Fruit fly (Drosophila melanogaster) whole organism, prepupa: ENCODE results near the gene Rev1.

ENCODE experiments used
- Blimp-1 ChIP-seq: fragments of 200-800 bp; sonication (Bioruptor generic); optimal IDR thresholded peaks from 3 replicates; lab custom pipeline; 2017; ENCODE audit warnings: missing biosample characterization, missing genetic modification characterization, mild to moderate bottlenecking, moderate library complexity, missing genetic modification reagents
- CG10669 ChIP-seq: fragments of 200-800 bp; sonication (Bioruptor generic); optimal IDR thresholded peaks from 3 replicates; lab custom pipeline; 2018; ENCODE audit warnings: missing biosample characterization, mild to moderate bottlenecking, missing genetic modification characterization, moderate library complexity
- CG11762 ChIP-seq: fragments of 200-800 bp; sonication (Bioruptor generic); optimal IDR thresholded peaks from 3 replicates; lab custom pipeline; 2016; ENCODE audit warnings: missing biosample characterization, missing genetic modification characterization; ENCODE audit not compliant: insufficient read depth
- CG15336 ChIP-seq: fragments of 200-800 bp; sonication (Bioruptor generic); IDR thresholded peaks from 2 replicates; pipeline ENCODE4 v1.3.6; 2022; ENCODE audit warnings: missing biosample characterization, missing genetic modification characterization
- CG1621 ChIP-seq: fragments of 200-800 bp; sonication (Bioruptor generic); optimal IDR thresholded peaks from 3 replicates; lab custom pipeline; 2018; ENCODE audit warnings: missing biosample characterization, mild to moderate bottlenecking, missing genetic modification characterization
- CG16779 ChIP-seq: fragments of 200-800 bp; sonication (Bioruptor generic); optimal IDR thresholded peaks from 3 replicates; lab custom pipeline; 2017; ENCODE audit warnings: missing biosample characterization, mild to moderate bottlenecking, missing genetic modification characterization
- CG3032 ChIP-seq: fragments of 200-800 bp; optimal IDR thresholded peaks from 2 replicates; lab custom pipeline; 2019; ENCODE audit warnings: missing biosample characterization, mild to moderate bottlenecking, missing genetic modification characterization, moderate library complexity
- CG31627 ChIP-seq: fragments of 200-800 bp; sonication (Bioruptor generic); optimal IDR thresholded peaks from 3 replicates; lab custom pipeline; 2016; ENCODE audit warnings: missing biosample characterization, missing genetic modification characterization
- CG32006 ChIP-seq: fragments of 200-800 bp; sonication (Bioruptor generic); optimal IDR thresholded peaks from 3 replicates; lab custom pipeline; 2017; ENCODE audit warnings: missing biosample characterization, mild to moderate bottlenecking, missing genetic modification characterization
- CG34406 ChIP-seq: fragments of 200-800 bp; sonication (Bioruptor generic); optimal IDR thresholded peaks from 3 replicates; lab custom pipeline; 2016; ENCODE audit warnings: missing biosample characterization, missing genetic modification characterization
- CG3919 ChIP-seq: fragments of 200-800 bp; sonication (Bioruptor generic); optimal IDR thresholded peaks from 3 replicates; lab custom pipeline; 2016; ENCODE audit warnings: missing biosample characterization, missing genetic modification characterization
- CG6163 ChIP-seq: fragments of 200-800 bp; sonication (Bioruptor generic); IDR thresholded peaks from 3 replicates; pipeline ENCODE4 v1.3.6; 2022; ENCODE audit warnings: missing biosample characterization, missing genetic modification characterization
- CG6276 ChIP-seq: fragments of 200-800 bp; sonication (Bioruptor generic); optimal IDR thresholded peaks from 2 replicates; lab custom pipeline; 2017; ENCODE audit warnings: missing biosample characterization, mild to moderate bottlenecking, missing genetic modification characterization
- CG6808 ChIP-seq: fragments of 200-800 bp; sonication (Bioruptor generic); optimal IDR thresholded peaks from 3 replicates; lab custom pipeline; 2017; ENCODE audit warnings: missing biosample characterization, missing genetic modification characterization, mild to moderate bottlenecking, moderate library complexity, missing genetic modification reagents
- CG7368 ChIP-seq: fragments of 200-800 bp; sonication (Bioruptor generic); optimal IDR thresholded peaks from 3 replicates; lab custom pipeline; 2016; ENCODE audit warnings: missing biosample characterization, missing genetic modification characterization
- CG8632 ChIP-seq: fragments of 200-800 bp; sonication (Bioruptor generic); optimal IDR thresholded peaks from 3 replicates; lab custom pipeline; 2016; ENCODE audit warnings: missing biosample characterization, missing genetic modification characterization
- Eip78C ChIP-seq: fragments of 200-800 bp; sonication (Bioruptor generic); peaks from one replicate; lab custom pipeline; 2016; ENCODE audit warnings: missing biosample characterization, missing genetic modification characterization
- Ets21C ChIP-seq: fragments of 200-800 bp; sonication (Bioruptor generic); optimal IDR thresholded peaks from 3 replicates; lab custom pipeline; 2016; ENCODE audit warnings: missing biosample characterization, missing genetic modification characterization
- Ets96B ChIP-seq: fragments of 200-800 bp; optimal IDR thresholded peaks from 2 replicates; lab custom pipeline; 2019; ENCODE audit warnings: missing biosample characterization, mild to moderate bottlenecking, missing genetic modification characterization, moderate library complexity
- Hr39 ChIP-seq: fragments of 200-800 bp; sonication (Bioruptor generic); optimal IDR thresholded peaks from 2 replicates; lab custom pipeline; 2016; ENCODE audit warnings: missing biosample characterization, missing genetic modification characterization
- Hr4 ChIP-seq: fragments of 200-800 bp; sonication (Bioruptor generic); optimal IDR thresholded peaks from 3 replicates; lab custom pipeline; 2016; ENCODE audit warnings: missing biosample characterization, missing genetic modification characterization
- Lpt ChIP-seq: fragments of 200-800 bp; sonication (Bioruptor generic); optimal IDR thresholded peaks from 3 replicates; lab custom pipeline; 2016; ENCODE audit warnings: missing biosample characterization, missing genetic modification characterization
- Met ChIP-seq: fragments of 200-800 bp; sonication (Bioruptor generic); optimal IDR thresholded peaks from 3 replicates; lab custom pipeline; 2016; ENCODE audit warnings: missing biosample characterization, missing genetic modification characterization
- Sox102F ChIP-seq: fragments of 200-800 bp; sonication (Bioruptor generic); optimal IDR thresholded peaks from 2 replicates; lab custom pipeline; 2016; ENCODE audit warnings: missing biosample characterization, mild to moderate bottlenecking, missing genetic modification characterization
- Sox14 ChIP-seq: fragments of 200-800 bp; sonication (Bioruptor generic); optimal IDR thresholded peaks from 3 replicates; lab custom pipeline; 2016; ENCODE audit warnings: missing biosample characterization, missing genetic modification characterization
- Sox15 ChIP-seq: fragments of 200-800 bp; sonication (Bioruptor generic); optimal IDR thresholded peaks from 3 replicates; lab custom pipeline; 2016; ENCODE audit warnings: missing biosample characterization, missing genetic modification characterization
- achi ChIP-seq: fragments of 200-800 bp; sonication (Bioruptor generic); optimal IDR thresholded peaks from 3 replicates; lab custom pipeline; 2016; ENCODE audit warnings: missing biosample characterization, missing genetic modification characterization
- acj6 ChIP-seq: fragments of 200-800 bp; sonication (Bioruptor generic); optimal IDR thresholded peaks from 3 replicates; lab custom pipeline; 2016; ENCODE audit warnings: missing biosample characterization, missing genetic modification characterization
- dac ChIP-seq: fragments of 200-800 bp; sonication (Bioruptor generic); optimal IDR thresholded peaks from 2 replicates; lab custom pipeline; 2017; ENCODE audit warnings: missing biosample characterization, mild to moderate bottlenecking, missing genetic modification characterization
- dsx ChIP-seq: fragments of 200-800 bp; optimal IDR thresholded peaks from 3 replicates; lab custom pipeline; 2019; ENCODE audit warnings: missing biosample characterization, mild to moderate bottlenecking, missing genetic modification characterization, moderate library complexity; ENCODE audit not compliant: poor library complexity, severe bottlenecking
- esn ChIP-seq: fragments of 200-800 bp; sonication (Bioruptor generic); optimal IDR thresholded peaks from 2 replicates; lab custom pipeline; 2016; ENCODE audit warnings: missing biosample characterization, mild to moderate bottlenecking, missing genetic modification characterization, moderate library complexity
- fkh ChIP-seq: fragments of 200-800 bp; sonication (Bioruptor generic); optimal IDR thresholded peaks from 3 replicates; lab custom pipeline; 2017; ENCODE audit warnings: missing biosample characterization, mild to moderate bottlenecking, missing genetic modification characterization, moderate library complexity
- lz ChIP-seq: fragments of 200-800 bp; sonication (Bioruptor generic); optimal IDR thresholded peaks from 3 replicates; lab custom pipeline; 2016; ENCODE audit warnings: missing biosample characterization, missing genetic modification characterization
- net ChIP-seq: fragments of 200-800 bp; sonication (Bioruptor generic); optimal IDR thresholded peaks from 3 replicates; lab custom pipeline; 2016; ENCODE audit warnings: missing biosample characterization, missing genetic modification characterization
- salr ChIP-seq, 2 experiments: fragments of 200-800 bp; sonication (Bioruptor generic); optimal IDR thresholded peaks; 3 replicates each; lab custom pipeline; 2016 to 2018; ENCODE audit warnings: missing biosample characterization in 2 of 2, missing genetic modification characterization in 2 of 2, mild to moderate bottlenecking in 1 of 2
- spab ChIP-seq: fragments of 200-800 bp; sonication (Bioruptor generic); optimal IDR thresholded peaks from 2 replicates; lab custom pipeline; 2017; ENCODE audit warnings: missing biosample characterization, mild to moderate bottlenecking, missing genetic modification characterization, missing genetic modification reagents
- ss ChIP-seq, 2 experiments: fragments of 200-800 bp; sonication (Bioruptor generic); optimal IDR thresholded peaks; 2 replicates in 1 of 2; 3 replicates in 1 of 2; lab custom pipeline; 2017 to 2018; ENCODE audit warnings: mild to moderate bottlenecking in 2 of 2, missing biosample characterization in 2 of 2, missing genetic modification characterization in 2 of 2, moderate library complexity in 1 of 2
- svp ChIP-seq: fragments of 200-800 bp; sonication (Bioruptor generic); peaks from one replicate; lab custom pipeline; 2016; ENCODE audit warnings: missing biosample characterization, missing genetic modification characterization

Rev1 gene

dm6 chr3L:685441-685804, 31.3 kb downstream of the Rev1 start, which contains the start of gene ebd1:
Gene ebd1 (minus strand): TSS chr3L:685549.
- no peak for TF ChIP-seq dac (GFP tag; lab: Kevin White, UChicago)
- TF ChIP-seq CG8632 (GFP tag; lab: Kevin White, UChicago), result no peak
- peak; percentile 3 for TF ChIP-seq CG16779 (tag; lab: Kevin White, UChicago)
- peak; percentile 84 for TF ChIP-seq svp (GFP tag; lab: Kevin White, UChicago)
- no peak for TF ChIP-seq Lpt (GFP tag; lab: Kevin White, UChicago)
- TF ChIP-seq salr (GFP tag; optimal IDR thresholded peaks at IDR 0.05; lab: Kevin White, UChicago), result no peak
- peak; percentile 36 for TF ChIP-seq Eip78C
- peak; percentile 16 for TF ChIP-seq CG1621
- peak; percentile 16 for TF ChIP-seq CG3919 (GFP tag; lab: Kevin White, UChicago)
- no peak for TF ChIP-seq CG6276

dm6 chr3L:687858-688257, 33.7 kb downstream of the Rev1 start, which contains the start of gene hiro:
Gene hiro (minus strand): TSS chr3L:687958.
- no peak for TF ChIP-seq Sox102F (GFP tag; lab: Kevin White, UChicago)
- no peak for TF ChIP-seq Hr4 (GFP tag; lab: Kevin White, UChicago)
- no peak for TF ChIP-seq CG11762 (GFP tag; lab: Kevin White, UChicago)
- no peak for TF ChIP-seq CG31627 (GFP tag; lab: Kevin White, UChicago)
- TF ChIP-seq ss (GFP tag; optimal IDR thresholded peaks at IDR 0.05; lab: Kevin White, UChicago), result no peak

- TF ChIP-seq salr (GFP tag; optimal IDR thresholded peaks at IDR 0.05; lab: Kevin White, UChicago) (no peak), svp (GFP tag; lab: Kevin White, UChicago) (peak; percentile 24), Sox14 (peak; percentile 45), dac (GFP tag; lab: Kevin White, UChicago) (no peak), CG6163 (GFP tag; lab: Robert Waterston, UW) (no peak), Hr4 (GFP tag; lab: Kevin White, UChicago) (no peak)
These were observed 36.0 kb downstream of the Rev1 start, which contains the start of the genes CG32483 and RabX6 for dm6 chr3L:690031-690686. Gene CG32483 (minus strand): TSS chr3L:690081. Gene RabX6 (plus strand): TSS chr3L:690517.

- TF ChIP-seq spab (GFP tag; lab: Kevin White, UChicago) (no peak), fkh (peak; percentile 74), Sox14 (peak; percentile 45)
These were observed 38.5 kb downstream of the Rev1 start, which contains the start of gene Vti1a for dm6 chr3L:692699-693098. Gene Vti1a (minus strand): TSS chr3L:692919.

- TF ChIP-seq CG34406 (GFP tag; lab: Kevin White, UChicago) (no peak), Sox15 (GFP tag; lab: Kevin White, UChicago) (no peak), CG7368 (no peak), CG15336 (no peak), CG10669 (GFP tag; lab: Kevin White, UChicago) (no peak), Blimp-1 (GFP tag; lab: Kevin White, UChicago) (no peak), Sox14 (no peak), acj6 (GFP tag; lab: Kevin White, UChicago) (no peak), achi (GFP tag; lab: Kevin White, UChicago) (no peak), spab (GFP tag; lab: Kevin White, UChicago) (no peak), Ets21C (GFP tag; lab: Kevin White, UChicago) (no peak)
- TF ChIP-seq, all 60 proteins: peak for 0
These were observed 41.3 kb downstream of the Rev1 start for dm6 chr3L:695510-695909.

- TF ChIP-seq CG16779 (tag; lab: Kevin White, UChicago) (peak; percentile 94), dsx (peak; percentile 96), Hr39 (GFP tag; lab: Kevin White, UChicago) (peak; percentile 59), CG34406 (GFP tag; lab: Kevin White, UChicago) (peak; percentile 93), Eip78C (peak; percentile 98), CG6808 (GFP tag; lab: Kevin White, UChicago) (peak; percentile 97), CG32006 (GFP tag; lab: Kevin White, UChicago) (peak; percentile 95), lz (peak; percentile 80), spab (GFP tag; lab: Kevin White, UChicago) (peak; percentile 98), CG3032 (tag; lab: Kevin White, UChicago) (peak; percentile 98), acj6 (GFP tag; lab: Kevin White, UChicago) (peak; percentile 94), achi (GFP tag; lab: Kevin White, UChicago) (peak; percentile 95), Met (GFP tag; lab: Kevin White, UChicago) (no peak), net (GFP tag; lab: Kevin White, UChicago) (peak; percentile 91), Sox14 (peak; percentile 83), esn (GFP tag; lab: Kevin White, UChicago) (peak; percentile 85), Ets96B (peak; percentile 98)
These were observed 42.4 kb downstream of the Rev1 start for dm6 chr3L:696404-697054.
